Fruit fly (Drosophila melanogaster): ENCODE results near the gene Prp40.
A peak's percentile ranks its signal among the peaks of the same experiment; 100 is the strongest.

Prp40 gene

dm6 chr2L:3003399-3003798 is 19.6 kb upstream of the Prp40 start (continued):
- no peak for TF ChIP-seq CG9215 (GFP tag; IDR thresholded peaks at IDR 0.05)
- no peak for TF ChIP-seq Oaz (GFP tag; IDR thresholded peaks at IDR 0.05)
- TF ChIP-seq Bdp1 (GFP tag; optimal IDR thresholded peaks at IDR 0.05) = no peak
- no peak for TF ChIP-seq Awh (GFP tag; IDR thresholded peaks at IDR 0.05)
- TF ChIP-seq Rx (GFP tag; IDR thresholded peaks at IDR 0.05) = no peak
- no peak for TF ChIP-seq Neu2 (GFP tag; optimal IDR thresholded peaks at IDR 0.05; ENCODE audit: borderline replicate concordance)
- TF ChIP-seq CG7963 (GFP tag; IDR thresholded peaks at IDR 0.05; ENCODE audit: partially characterized antibody) = no peak
- TF ChIP-seq Dek (tag; optimal IDR thresholded peaks at IDR 0.05) = peak; percentile 28
- peak; percentile 33 for TF ChIP-seq Fer3 (tag; optimal IDR thresholded peaks at IDR 0.05)
- TF ChIP-seq CG31441 (GFP tag; IDR thresholded peaks at IDR 0.05) = peak; percentile 67
- TF ChIP-seq bab2 (GFP tag; optimal IDR thresholded peaks at IDR 0.05) = peak; percentile 59
- 0 out of 2 replicates have a peak, but pooled peaks have one; percentile 13 for TF ChIP-seq CG32767 (GFP tag; IDR thresholded peaks at IDR 0.05)
- peak; percentile 47 for TF ChIP-seq CG5180 (GFP tag; optimal IDR thresholded peaks at IDR 0.05)
- no peak for TF ChIP-seq vnd (GFP tag; IDR thresholded peaks at IDR 0.05; ENCODE audit: partially characterized antibody)
- peak; percentile 40 for TF ChIP-seq CG9437 (GFP tag; optimal IDR thresholded peaks at IDR 0.05)
- peak; percentile 63; the same call in 2 of the 3 replicates for TF ChIP-seq dysf (GFP tag; IDR thresholded peaks at IDR 0.05)
- TF ChIP-seq Dip2 (GFP tag; IDR thresholded peaks at IDR 0.05) = no peak
- no peak for TF ChIP-seq Stat92E (GFP tag; optimal IDR thresholded peaks at IDR 0.05)
- no peak for TF ChIP-seq usp (GFP tag; optimal IDR thresholded peaks at IDR 0.05)
- TF ChIP-seq trem (tag; optimal IDR thresholded peaks at IDR 0.05) = peak; percentile 15
- no peak for TF ChIP-seq dan (GFP tag; IDR thresholded peaks at IDR 0.05)
- TF ChIP-seq CG4360 (GFP tag; IDR thresholded peaks at IDR 0.05) = no peak
- TF ChIP-seq Hsf (GFP tag; optimal IDR thresholded peaks at IDR 0.05) = no peak
- peak; percentile 71 for TF ChIP-seq CG8388 (GFP tag; optimal IDR thresholded peaks at IDR 0.05)
- no peak for TF ChIP-seq crc (GFP tag; optimal IDR thresholded peaks at IDR 0.05)
- TF ChIP-seq hb (GFP tag; IDR thresholded peaks at IDR 0.05; ENCODE audit: partially characterized antibody) = no peak
- 0 out of 3 replicates have a peak, but pooled peaks have one; percentile 21 for TF ChIP-seq CG14050 (GFP tag; IDR thresholded peaks at IDR 0.05)
- TF ChIP-seq CG17802 (tag; optimal IDR thresholded peaks at IDR 0.05) = no peak
- no peak for TF ChIP-seq Lpt (GFP tag; optimal IDR thresholded peaks at IDR 0.05)
- peak; percentile 67; the same call in 2 of the 3 replicates for TF ChIP-seq CG17361 (GFP tag; IDR thresholded peaks at IDR 0.05)
- peak; percentile 65 for TF ChIP-seq fd96Cb (tag; optimal IDR thresholded peaks at IDR 0.05)
- TF ChIP-seq Dp (GFP tag; optimal IDR thresholded peaks at IDR 0.05) = no peak
- TF ChIP-seq CG7745 (tag; optimal IDR thresholded peaks at IDR 0.05) = no peak
- peak; percentile 24 for TF ChIP-seq BtbVII (GFP tag; optimal IDR thresholded peaks at IDR 0.05)
- TF ChIP-seq fu2 (GFP tag; optimal IDR thresholded peaks at IDR 0.05) = no peak
- TF ChIP-seq pita (GFP tag; optimal IDR thresholded peaks at IDR 0.05) = no peak
- TF ChIP-seq CG30431 (GFP tag; optimal IDR thresholded peaks at IDR 0.05) = no peak
- no peak for TF ChIP-seq Max (GFP tag; optimal IDR thresholded peaks at IDR 0.05)
- no peak for TF ChIP-seq CG1024 (GFP tag; IDR thresholded peaks at IDR 0.05)
- TF ChIP-seq sug (tag; optimal IDR thresholded peaks at IDR 0.05) = no peak
- TF ChIP-seq CG15073 (GFP tag; optimal IDR thresholded peaks at IDR 0.05) = no peak
- TF ChIP-seq gfzf (GFP tag; optimal IDR thresholded peaks at IDR 0.05) = no peak
- TF ChIP-seq chinmo (GFP tag; IDR thresholded peaks at IDR 0.05; ENCODE audit: partially characterized antibody) = no peak
- TF ChIP-seq CG10366 (GFP tag; IDR thresholded peaks at IDR 0.05) = peak; percentile 40; the same call in 1 of the 2 replicates
- no peak for TF ChIP-seq CG11456 (GFP tag; IDR thresholded peaks at IDR 0.05)
- peak; percentile 11 for TF ChIP-seq salm (tag; optimal IDR thresholded peaks at IDR 0.05)
- TF ChIP-seq CG12236 (GFP tag; optimal IDR thresholded peaks at IDR 0.05) = no peak
- peak in 1 of 2 experiments; percentile 74 for TF ChIP-seq Eip74EF (GFP tag; optimal IDR thresholded peaks at IDR 0.05)
- peak; percentile 46; the same call in 1 of the 3 replicates for TF ChIP-seq ken (GFP tag; IDR thresholded peaks at IDR 0.05)
- TF ChIP-seq Sox102F (GFP tag; optimal IDR thresholded peaks at IDR 0.05) = peak; percentile 86
- peak; percentile 85 for TF ChIP-seq ATbp (GFP tag; optimal IDR thresholded peaks at IDR 0.05)
